Worm (Caenorhabditis elegans) whole organism, midembryonic: ENCODE measurements around the gene nuaf-3.

Source experiments
- T22C8.4 ChIP-seq: fragments of 200-800 bp; sonication (Bioruptor generic); IDR thresholded peaks from 2 replicates; pipeline ENCODE4 v1.3.6; 2022; ENCODE audit warnings: missing genetic modification characterization, missing compliant biosample characterization
- cog-1 ChIP-seq: sonication (generic microtip); optimal IDR thresholded peaks from 2 replicates; lab custom pipeline; 2016; ENCODE audit warnings: missing genetic modification characterization, missing compliant biosample characterization
- flt-1 ChIP-seq: fragments of 200-800 bp; sonication (Bioruptor generic); IDR thresholded peaks from 2 replicates; pipeline ENCODE4 v1.3.6; 2022; ENCODE audit warnings: missing genetic modification characterization, missing compliant biosample characterization
- klf-2 ChIP-seq: fragments of 200-800 bp; sonication (Bioruptor generic); conservative IDR thresholded peaks from 2 replicates; pipeline ENCODE4 v1.3.6; 2022; ENCODE audit warnings: missing genetic modification reagents, missing genetic modification characterization, missing compliant biosample characterization
- med-1 ChIP-seq: sonication (generic microtip); optimal IDR thresholded peaks from 2 replicates; lab custom pipeline; 2017; ENCODE audit warnings: missing genetic modification characterization, mild to moderate bottlenecking, missing compliant biosample characterization, antibody characterized with exemption, missing genetic modification reagents; ENCODE audit not compliant: insufficient read depth
- ref-1 ChIP-seq: fragments of 200-800 bp; sonication (Bioruptor generic); conservative IDR thresholded peaks from 2 replicates; pipeline ENCODE4 v1.3.6; 2022; ENCODE audit warnings: missing genetic modification reagents, missing genetic modification characterization, missing compliant biosample characterization

- TF ChIP-seq flt-1 (GFP tag; lab: Robert Waterston, UW) (no peak), cog-1 (tag; lab: Kevin White, UChicago) (no peak), med-1 (no peak), klf-2 (no peak), T22C8.4 (no peak), ref-1 (GFP tag; lab: Robert Waterston, UW) (no peak)
Measured at ce11 chrIV:11145929-11146339, 38.2 kb upstream of the nuaf-3 start.
